Fruit fly (Drosophila melanogaster) whole organism, prepupa: Measurements from ENCODE around the gene Prtl99C.

Experiments
- Lpt ChIP-seq: fragments of 200-800 bp; sonication (Bioruptor generic); optimal IDR thresholded peaks from 3 replicates; lab custom pipeline; 2016; ENCODE audit warnings: missing biosample characterization, missing genetic modification characterization
- OdsH ChIP-seq: fragments of 200-800 bp; sonication (Bioruptor generic); optimal IDR thresholded peaks from 3 replicates; lab custom pipeline; 2016; ENCODE audit warnings: missing biosample characterization, missing genetic modification characterization
- dsx ChIP-seq: fragments of 200-800 bp; optimal IDR thresholded peaks from 3 replicates; lab custom pipeline; 2019; ENCODE audit warnings: missing biosample characterization, mild to moderate bottlenecking, missing genetic modification characterization, moderate library complexity; ENCODE audit not compliant: poor library complexity, severe bottlenecking
- topi ChIP-seq: fragments of 200-800 bp; sonication (Bioruptor generic); optimal IDR thresholded peaks from 3 replicates; lab custom pipeline; 2016; ENCODE audit warnings: missing biosample characterization, missing genetic modification characterization
- vri ChIP-seq: fragments of 200-800 bp; sonication (Bioruptor generic); optimal IDR thresholded peaks from 3 replicates; lab custom pipeline; 2016; ENCODE audit warnings: missing biosample characterization, mild to moderate bottlenecking, missing genetic modification characterization

DNA sequence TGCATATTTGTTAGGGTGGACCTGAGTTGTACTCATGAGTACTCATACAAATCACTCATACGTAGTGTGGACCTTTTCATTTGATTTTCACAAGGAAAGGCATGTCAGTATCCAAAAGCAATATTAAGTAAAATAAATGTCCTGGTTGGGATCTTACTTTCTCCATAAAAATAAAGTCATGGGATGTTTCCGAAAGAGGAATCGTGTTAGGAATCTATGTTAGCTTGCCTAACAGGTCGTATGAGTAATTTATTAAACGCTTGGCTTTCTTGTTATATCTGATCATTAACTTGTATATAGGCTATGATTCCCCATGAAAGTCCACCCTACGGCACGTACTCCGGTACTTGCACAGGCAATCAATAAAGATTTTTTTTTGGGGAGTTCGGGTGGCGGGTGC is 40.1 kb downstream of the Prtl99C start:
- peak; percentile 80 for TF ChIP-seq OdsH
- TF ChIP-seq topi (GFP tag; lab: Kevin White, UChicago) = peak; percentile 74
- TF ChIP-seq dsx (GFP tag; lab: Kevin White, UChicago) = peak; percentile 21
- TF ChIP-seq Lpt (GFP tag; lab: Kevin White, UChicago) = peak; percentile 59
- TF ChIP-seq vri (GFP tag; lab: Kevin White, UChicago) = peak; percentile 21
